Fruit fly (Drosophila melanogaster): ENCODE data around the gene SmydA-9.

The SmydA-9 gene

DNA sequence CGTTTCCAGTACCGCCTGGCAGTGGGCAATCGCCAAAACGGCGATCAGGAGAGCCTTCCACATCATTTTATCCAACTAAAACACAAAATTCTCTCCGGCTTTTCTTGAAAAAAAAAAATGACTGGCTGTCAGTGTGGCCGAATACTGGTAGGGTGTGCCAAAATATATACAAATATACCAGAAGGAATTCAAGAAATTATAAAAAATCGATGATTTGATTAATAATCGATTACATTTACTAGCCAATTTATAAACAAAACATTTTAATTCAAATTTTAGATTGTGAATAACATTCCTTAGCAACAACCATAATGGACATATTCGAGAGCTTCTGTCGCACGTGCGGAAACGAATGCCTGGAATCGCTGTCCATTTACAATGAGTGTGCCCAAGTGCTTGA, 52.3 kb downstream of the SmydA-9 start, which contains the start of the genes Ost48 and Dlip1:
Gene Ost48 (minus strand): TSS at position 150 of the 400 bp plus-strand sequence.
Gene Dlip1 (plus strand): TSS at position 257 of the 400 bp plus-strand sequence.
- TF ChIP-seq Ets98B (GFP tag; IDR thresholded peaks at IDR 0.05) (no peak), EcR (GFP tag; optimal IDR thresholded peaks at IDR 0.05) (no peak), fd96Ca (GFP tag; IDR thresholded peaks at IDR 0.05) (no peak), CG34367 (tag; optimal IDR thresholded peaks at IDR 0.05) (no peak), Pif1A (GFP tag; optimal IDR thresholded peaks at IDR 0.05) (no peak), D1 (tag; optimal IDR thresholded peaks at IDR 0.05) (no peak), gl (tag; optimal IDR thresholded peaks at IDR 0.05) (no peak), CG10348 (GFP tag; IDR thresholded peaks at IDR 0.05) (no peak), CG9948 (tag; optimal IDR thresholded peaks at IDR 0.05) (no peak), rn (GFP tag; IDR thresholded peaks at IDR 0.05) (no peak), CG14655 (GFP tag; optimal IDR thresholded peaks at IDR 0.05) (no peak), CG13204 (GFP tag; optimal IDR thresholded peaks at IDR 0.05) (no peak), CG17806 (tag; optimal IDR thresholded peaks at IDR 0.05) (no peak), CG12605 (GFP tag; IDR thresholded peaks at IDR 0.05) (no peak), CG8301 (tag; optimal IDR thresholded peaks at IDR 0.05) (no peak), CG32121 (GFP tag; IDR thresholded peaks at IDR 0.05) (no peak), CG4496 (GFP tag; IDR thresholded peaks at IDR 0.05) (no peak), Snoo (tag; optimal IDR thresholded peaks at IDR 0.05) (no peak), CG8159 (tag; optimal IDR thresholded peaks at IDR 0.05) (no peak), CG15710 (tag; optimal IDR thresholded peaks at IDR 0.05) (no peak)

DNA sequence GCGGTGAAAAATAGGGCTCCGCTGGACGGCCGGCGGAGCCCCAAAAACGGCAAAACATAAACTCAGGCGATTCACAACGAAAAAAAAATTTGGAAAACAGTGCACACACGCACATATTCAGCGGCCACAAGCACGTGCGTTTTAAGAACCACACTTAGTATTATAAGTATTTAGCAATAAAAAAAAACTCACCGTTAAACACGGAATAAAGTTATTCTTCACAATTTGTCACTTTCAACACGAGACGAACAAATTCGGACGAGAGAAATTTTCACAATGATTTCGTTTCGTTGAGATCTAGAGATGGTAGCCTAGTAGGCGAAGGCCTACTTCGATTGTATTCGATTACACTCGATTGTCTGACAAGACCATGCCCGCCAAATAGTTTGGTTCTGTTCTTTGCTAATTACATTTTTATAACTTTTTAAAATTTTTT, 54.3 kb downstream of the SmydA-9 start, which contains the start of gene His3.3B:
Gene His3.3B (minus strand): TSS at position 282 of the 436 bp plus-strand sequence.
- TF ChIP-seq CG12605 (GFP tag; IDR thresholded peaks at IDR 0.05) (no peak), Pif1A (GFP tag; optimal IDR thresholded peaks at IDR 0.05) (no peak), CG9948 (tag; optimal IDR thresholded peaks at IDR 0.05) (no peak), CG32121 (GFP tag; IDR thresholded peaks at IDR 0.05) (no peak; the same call in 1 of the 2 replicates), CG8159 (tag; optimal IDR thresholded peaks at IDR 0.05) (no peak), CG15710 (tag; optimal IDR thresholded peaks at IDR 0.05) (no peak), CG14655 (GFP tag; optimal IDR thresholded peaks at IDR 0.05) (no peak), CG8301 (tag; optimal IDR thresholded peaks at IDR 0.05) (no peak), D1 (tag; optimal IDR thresholded peaks at IDR 0.05) (no peak), CG34367 (tag; optimal IDR thresholded peaks at IDR 0.05) (no peak), Ets98B (GFP tag; IDR thresholded peaks at IDR 0.05) (no peak; the same call in 1 of the 2 replicates), CG17806 (tag; optimal IDR thresholded peaks at IDR 0.05) (no peak), Snoo (tag; optimal IDR thresholded peaks at IDR 0.05) (no peak)

All from whole organism, pupa.